Worm (Caenorhabditis elegans) whole organism, L2 larva: ENCODE data around the gene nhr-164.
"Not testable (repeated sequence)": the region's sequence is repeated elsewhere in the genome, so short reads cannot be mapped to it uniquely, and the experiment has no call there.

Experiments used
- C34F6.9 ChIP-seq: fragments of 150-350 bp; optimal IDR thresholded peaks from 2 replicates; lab custom pipeline; 2014; ENCODE audit warnings: missing biosample characterization, missing genetic modification characterization
- F13H6.1 ChIP-seq: sonication (generic microtip); optimal IDR thresholded peaks from 2 replicates; lab custom pipeline; 2016; ENCODE audit warnings: missing genetic modification characterization, missing compliant biosample characterization
- Y55F3AM.14 ChIP-seq: fragments of 200-800 bp; sonication (Bioruptor generic); optimal IDR thresholded peaks from 2 replicates; lab custom pipeline; 2018; ENCODE audit warnings: mild to moderate bottlenecking, missing genetic modification characterization, missing compliant biosample characterization
- ZK546.5 ChIP-seq: sonication (generic microtip); optimal IDR thresholded peaks from 2 replicates; lab custom pipeline; 2017; ENCODE audit warnings: missing biosample characterization, missing genetic modification characterization
- aly-2 ChIP-seq: fragments of 150-350 bp; optimal IDR thresholded peaks from 2 replicates; lab custom pipeline; 2014; ENCODE audit warnings: missing biosample characterization, missing genetic modification characterization
- ama-1 ChIP-seq: fragments of 150-350 bp; optimal IDR thresholded peaks from 2 replicates; lab custom pipeline; 2018; ENCODE audit warnings: inconsistent platforms
- blmp-1 ChIP-seq: sonication (generic microtip); optimal IDR thresholded peaks from 2 replicates; lab custom pipeline; 2017; ENCODE audit warnings: missing genetic modification characterization, mild to moderate bottlenecking, missing compliant biosample characterization, antibody characterized with exemption, moderate library complexity; ENCODE audit not compliant: insufficient read depth
- ceh-16 ChIP-seq: fragments of 150-350 bp; optimal IDR thresholded peaks from 2 replicates; lab custom pipeline; 2014; ENCODE audit warnings: missing biosample characterization, missing genetic modification characterization
- ceh-82 ChIP-seq: fragments of 150-350 bp; optimal IDR thresholded peaks from 2 replicates; lab custom pipeline; 2014; ENCODE audit warnings: missing biosample characterization, missing genetic modification characterization
- crh-2 ChIP-seq: sonication (generic microtip); optimal IDR thresholded peaks from 2 replicates; lab custom pipeline; 2017; ENCODE audit warnings: missing biosample characterization, missing genetic modification characterization
- dmd-4 ChIP-seq: sonication (generic microtip); optimal IDR thresholded peaks from 2 replicates; lab custom pipeline; 2017; ENCODE audit warnings: missing biosample characterization, missing genetic modification characterization
- elt-1 ChIP-seq: fragments of 150-350 bp; optimal IDR thresholded peaks from 2 replicates; lab custom pipeline; 2014; ENCODE audit warnings: missing biosample characterization, missing genetic modification characterization
- fos-1 ChIP-seq: fragments of 150-350 bp; optimal IDR thresholded peaks from 2 replicates; lab custom pipeline; 2014; ENCODE audit warnings: missing biosample characterization, missing genetic modification characterization
- gmeb-1 ChIP-seq: fragments of 150-350 bp; optimal IDR thresholded peaks from 2 replicates; lab custom pipeline; 2014; ENCODE audit warnings: missing biosample characterization, missing genetic modification characterization
- lin-11 ChIP-seq: fragments of 150-350 bp; sonication (generic microtip); optimal IDR thresholded peaks from 2 replicates; lab custom pipeline; 2014; ENCODE audit warnings: missing biosample characterization, missing genetic modification characterization, inconsistent platforms, mixed read lengths
- lin-13 ChIP-seq: fragments of 150-350 bp; optimal IDR thresholded peaks from 2 replicates; lab custom pipeline; 2014; ENCODE audit warnings: missing biosample characterization, missing genetic modification reagents, missing genetic modification characterization
- mab-5 ChIP-seq: fragments of 150-350 bp; optimal IDR thresholded peaks from 2 replicates; lab custom pipeline; 2014; ENCODE audit warnings: missing biosample characterization, missing genetic modification characterization
- mdl-1 ChIP-seq, 2 experiments: fragments of 150-350 bp in 1 of 2; sonication (generic microtip) in 1 of 2; optimal IDR thresholded peaks; 2 replicates each; lab custom pipeline; 2017; ENCODE audit warnings: missing biosample characterization in 2 of 2, missing genetic modification characterization in 2 of 2
- nhr-10 ChIP-seq: sonication (generic microtip); optimal IDR thresholded peaks from 2 replicates; lab custom pipeline; 2017; ENCODE audit warnings: missing biosample characterization, missing genetic modification characterization
- nhr-11 ChIP-seq: fragments of 150-350 bp; optimal IDR thresholded peaks from 2 replicates; lab custom pipeline; 2014; ENCODE audit warnings: missing biosample characterization, missing genetic modification characterization
- nhr-12 ChIP-seq: fragments of 150-350 bp; optimal IDR thresholded peaks from 2 replicates; lab custom pipeline; 2014; ENCODE audit warnings: missing biosample characterization, missing genetic modification characterization
- nhr-129 ChIP-seq: fragments of 150-350 bp; optimal IDR thresholded peaks from 2 replicates; lab custom pipeline; 2014; ENCODE audit warnings: missing biosample characterization, missing genetic modification characterization
- nhr-25 ChIP-seq: fragments of 150-350 bp; sonication (generic microtip); optimal IDR thresholded peaks from 3 replicates; lab custom pipeline; 2014; ENCODE audit warnings: missing biosample characterization, missing genetic modification characterization
- nhr-6 ChIP-seq: fragments of 150-350 bp; optimal IDR thresholded peaks from 2 replicates; lab custom pipeline; 2014; ENCODE audit warnings: missing biosample characterization, missing genetic modification characterization
- peb-1 ChIP-seq: fragments of 150-350 bp; optimal IDR thresholded peaks from 2 replicates; lab custom pipeline; 2014; ENCODE audit warnings: missing biosample characterization, missing genetic modification characterization
- sem-4 ChIP-seq: fragments of 150-350 bp; optimal IDR thresholded peaks from 2 replicates; lab custom pipeline; 2014; ENCODE audit warnings: missing biosample characterization, missing genetic modification reagents, missing genetic modification characterization
- sma-3 ChIP-seq: sonication (generic microtip); optimal IDR thresholded peaks from 2 replicates; lab custom pipeline; 2016; ENCODE audit warnings: missing genetic modification reagents, missing genetic modification characterization, missing compliant biosample characterization
- sma-9 ChIP-seq, 2 experiments: fragments of 150-350 bp in 1 of 2; sonication (generic microtip) in 1 of 2; optimal IDR thresholded peaks; 2 replicates each; lab custom pipeline; 2014 to 2016; ENCODE audit warnings: missing genetic modification characterization in 2 of 2, mild to moderate bottlenecking in 1 of 2, missing biosample characterization in 1 of 2, missing compliant biosample characterization in 1 of 2, missing genetic modification reagents in 1 of 2, moderate library complexity in 1 of 2
- unc-55 ChIP-seq: fragments of 150-350 bp; sonication (generic microtip); optimal IDR thresholded peaks from 3 replicates; lab custom pipeline; 2014; ENCODE audit warnings: missing biosample characterization, missing genetic modification reagents, missing genetic modification characterization
- unc-62 ChIP-seq: fragments of 150-350 bp; optimal IDR thresholded peaks from 2 replicates; lab custom pipeline; 2014; ENCODE audit warnings: missing biosample characterization, missing genetic modification reagents, missing genetic modification characterization
- zag-1 ChIP-seq: fragments of 150-350 bp; optimal IDR thresholded peaks from 2 replicates; lab custom pipeline; 2014; ENCODE audit warnings: missing biosample characterization, missing genetic modification characterization
- ztf-11 ChIP-seq: sonication (generic microtip); optimal IDR thresholded peaks from 2 replicates; lab custom pipeline; 2017; ENCODE audit warnings: missing biosample characterization, missing genetic modification characterization

The nhr-164 gene

DNA sequence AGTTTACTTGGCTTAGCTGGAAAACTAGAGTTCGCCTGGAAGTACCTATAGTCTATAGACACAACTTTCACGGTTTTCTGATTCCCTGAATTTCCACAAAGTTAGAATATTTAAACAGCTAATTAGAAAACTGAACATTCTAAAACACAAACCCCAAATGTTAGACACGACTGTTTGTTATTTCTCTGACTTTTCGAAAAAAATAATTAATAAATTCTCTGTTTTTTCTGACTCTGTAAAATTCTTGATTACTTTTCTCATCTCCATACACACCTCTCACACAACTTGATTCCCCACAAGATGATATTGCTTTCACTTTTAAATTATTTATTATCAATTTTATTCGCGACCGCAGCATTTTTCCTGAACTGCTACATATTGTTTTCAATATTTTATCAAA lies 18.0 kb upstream of the nhr-164 start, which contains the start of gene srbc-75:
Gene srbc-75, plus strand, starts transcription at position 301 of the 400 bp plus-strand sequence.
- TF ChIP-seq dmd-4 (tag; lab: Kevin White, UChicago) (no peak), gmeb-1 (tag; lab: Kevin White, UChicago) (no peak), sem-4 (tag; lab: Kevin White, UChicago) (no peak), nhr-11 (tag; lab: Kevin White, UChicago) (no peak), mdl-1 (tag; optimal IDR thresholded peaks at IDR 0.05; lab: Kevin White, UChicago) (no peak), nhr-25 (tag; lab: Kevin White, UChicago) (no peak)

DNA sequence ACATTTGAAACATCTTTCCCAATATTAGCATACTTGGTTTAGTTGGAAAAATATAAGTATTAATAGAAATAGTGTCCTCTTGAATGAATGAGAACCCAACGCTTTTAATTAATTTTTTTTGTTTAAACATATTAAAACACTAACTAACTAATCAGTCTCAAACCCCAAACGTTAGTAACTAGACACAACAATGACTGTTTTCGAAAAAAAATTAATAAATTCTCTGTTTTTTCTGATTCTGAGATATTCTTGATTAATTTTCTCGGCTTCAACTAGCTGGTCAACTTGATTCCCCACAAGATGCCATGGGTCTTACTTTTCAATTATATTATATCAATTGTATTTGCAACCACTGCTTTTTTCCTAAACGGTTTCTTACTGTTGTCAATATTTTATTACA lies 16.5 kb upstream of the nhr-164 start, which contains the start of gene srbc-76:
Gene srbc-76, plus strand, starts transcription at position 301 of the 400 bp plus-strand sequence.
- TF ChIP-seq blmp-1 (no peak), F13H6.1 (tag; lab: Kevin White, UChicago) (no peak), fos-1 (no peak), ztf-11 (tag; lab: Kevin White, UChicago) (no peak), zag-1 (tag; lab: Kevin White, UChicago) (no peak), nhr-129 (tag; lab: Kevin White, UChicago) (no peak), peb-1 (tag; lab: Kevin White, UChicago) (no peak), nhr-10 (tag; lab: Kevin White, UChicago) (no peak), nhr-12 (tag; lab: Kevin White, UChicago) (no peak), C34F6.9 (no peak), aly-2 (tag; lab: Kevin White, UChicago) (no peak), gmeb-1 (tag; lab: Kevin White, UChicago) (no peak), nhr-6 (tag; lab: Kevin White, UChicago) (no peak), ceh-16 (no peak), elt-1 (tag; lab: Kevin White, UChicago) (no peak)

DNA sequence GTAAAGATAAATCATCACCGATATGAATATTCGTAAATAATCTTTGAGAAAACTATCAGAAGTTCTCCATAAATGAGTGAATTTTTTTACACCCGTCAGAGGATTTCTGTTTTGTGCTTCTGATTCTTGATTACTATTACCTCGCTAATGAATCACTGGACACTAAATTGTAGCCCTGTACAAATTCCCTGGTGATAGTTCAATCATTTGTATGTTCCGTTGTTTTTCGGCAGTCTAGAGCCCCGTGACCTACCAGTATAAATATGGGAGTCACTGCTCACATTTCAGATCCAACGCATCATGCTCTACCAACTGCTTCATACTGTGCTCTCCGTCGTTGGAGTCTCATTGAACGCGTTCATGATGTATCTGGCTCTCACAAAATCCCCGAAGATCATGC lies 14.7 kb upstream of the nhr-164 start, which contains the start of gene srd-28:
Gene srd-28, plus strand, starts transcription at position 301 of the 400 bp plus-strand sequence.
- not testable (repeated sequence) for TF ChIP-seq elt-1 (tag; lab: Kevin White, UChicago); sma-9 (GFP tag; optimal IDR thresholded peaks at IDR 0.05; lab: Kevin White, UChicago); sma-9 (tag; optimal IDR thresholded peaks at IDR 0.05; lab: Kevin White, UChicago); unc-62 (GFP tag; lab: Kevin White, UChicago)

DNA sequence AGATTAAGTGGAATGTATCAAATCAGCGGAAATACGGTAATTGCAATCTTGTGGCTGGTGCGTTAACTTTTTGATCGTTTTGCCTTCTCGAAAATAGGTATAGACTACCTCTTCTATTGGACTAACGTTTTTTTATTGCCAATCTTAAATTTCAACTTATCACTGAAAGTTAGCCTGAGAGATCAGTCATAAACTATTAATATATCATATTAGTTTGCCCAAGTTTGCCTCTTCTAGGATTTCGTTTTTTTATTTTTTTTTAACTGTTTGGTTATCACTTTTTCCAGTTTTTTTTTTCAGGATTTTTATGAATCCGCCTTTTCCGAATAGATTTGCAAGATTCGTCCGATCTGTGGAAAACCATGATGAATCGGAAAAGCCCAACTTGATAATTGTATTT lies 8.9 kb upstream of the nhr-164 start, which contains the start of gene kin-30:
Gene kin-30, plus strand, starts transcription at position 301 of the 400 bp plus-strand sequence.
- TF ChIP-seq nhr-11 (tag; lab: Kevin White, UChicago) (no peak), sma-3 (no peak), ama-1 (no peak), peb-1 (tag; lab: Kevin White, UChicago) (no peak), lin-13 (GFP tag; lab: Kevin White, UChicago) (no peak), ceh-16 (no peak), dmd-4 (tag; lab: Kevin White, UChicago) (no peak), fos-1 (no peak), nhr-129 (tag; lab: Kevin White, UChicago) (no peak), nhr-10 (tag; lab: Kevin White, UChicago) (no peak), ztf-11 (tag; lab: Kevin White, UChicago) (no peak), ceh-82 (tag; lab: Kevin White, UChicago) (no peak), lin-11 (no peak), ZK546.5 (tag; lab: Kevin White, UChicago) (no peak), gmeb-1 (tag; lab: Kevin White, UChicago) (no peak)
- TF ChIP-seq, all 48 proteins: peak for 0

DNA sequence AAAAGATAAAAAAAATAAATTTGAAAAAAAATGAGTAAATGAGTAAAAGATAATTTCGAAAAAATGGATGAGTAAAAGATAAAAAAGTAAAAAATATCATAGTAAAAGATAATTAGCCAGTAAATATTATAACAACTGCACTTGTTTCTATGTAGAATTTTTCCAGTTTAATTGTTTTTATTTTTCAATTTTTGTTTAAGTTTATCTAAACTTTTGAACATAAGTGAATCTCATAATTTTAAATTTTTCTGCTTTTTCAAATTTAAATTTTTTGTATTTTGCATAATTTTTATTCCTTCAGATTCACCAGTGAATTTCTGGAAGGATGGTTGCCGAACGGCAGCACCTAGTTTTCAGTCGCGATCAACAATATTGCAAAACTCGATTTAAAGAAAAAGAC lies 5.7 kb upstream of the nhr-164 start, which contains the start of gene chil-12:
Gene chil-12, plus strand, starts transcription at position 301 of the 400 bp plus-strand sequence.
- no peak for TF ChIP-seq ceh-82 (tag; lab: Kevin White, UChicago)

DNA sequence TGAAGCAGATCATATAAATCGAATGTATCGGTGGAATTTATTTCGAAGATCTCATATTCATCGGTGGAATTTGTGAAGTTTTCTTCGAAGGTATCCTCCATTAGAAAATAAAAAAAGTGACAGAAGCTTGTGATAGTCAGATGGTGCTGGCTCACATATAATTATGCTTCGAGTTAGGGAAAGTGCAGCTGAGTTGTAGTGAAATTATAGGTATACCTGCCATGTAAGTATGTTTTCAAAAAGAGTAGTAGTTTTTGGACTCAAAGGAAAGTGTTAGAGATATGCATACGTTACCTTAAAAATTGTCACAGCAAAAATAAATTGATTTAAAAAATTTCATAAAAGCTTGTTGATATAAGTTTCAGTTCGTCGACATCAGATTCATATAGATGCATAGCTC lies 4.7 kb upstream of the nhr-164 start, which contains the start of gene srw-11:
Gene srw-11, minus strand, starts transcription at position 101 of the 400 bp plus-strand sequence.
- TF ChIP-seq lin-11 (no peak), Y55F3AM.14 (GFP tag; lab: Kevin White, UChicago) (no peak), unc-55 (GFP tag; lab: Kevin White, UChicago) (no peak), mab-5 (tag; lab: Kevin White, UChicago) (no peak), fos-1 (no peak), dmd-4 (tag; lab: Kevin White, UChicago) (no peak), nhr-12 (tag; lab: Kevin White, UChicago) (no peak), elt-1 (tag; lab: Kevin White, UChicago) (no peak), unc-62 (GFP tag; lab: Kevin White, UChicago) (no peak), nhr-6 (tag; lab: Kevin White, UChicago) (no peak), crh-2 (tag; lab: Kevin White, UChicago) (no peak)
